Fruit fly (Drosophila melanogaster) whole organism, embryonic: ENCODE measurements around the gene CG8507.

Experiments
- Antp ChIP-seq: fragments of 200-800 bp; sonication (Bioruptor generic); optimal IDR thresholded peaks from 3 replicates; lab custom pipeline; 2016; ENCODE audit warnings: missing biosample characterization, missing genetic modification characterization
- Bgb ChIP-seq: fragments of 200-800 bp; sonication (Bioruptor generic); IDR thresholded peaks from 2 replicates; pipeline ENCODE4 v1.3.6; 2022; ENCODE audit warnings: missing biosample characterization, missing genetic modification characterization; ENCODE audit not compliant: partially characterized antibody
- CG10274 ChIP-seq: fragments of 200-800 bp; sonication (Bioruptor generic); optimal IDR thresholded peaks from 3 replicates; lab custom pipeline; 2017; ENCODE audit warnings: missing biosample characterization, mild to moderate bottlenecking, missing genetic modification characterization
- CG13123 ChIP-seq: fragments of 200-800 bp; sonication (Bioruptor generic); optimal IDR thresholded peaks from 2 replicates; lab custom pipeline; 2016; ENCODE audit warnings: missing biosample characterization, missing genetic modification characterization
- CG14710 ChIP-seq: fragments of 200-800 bp; sonication (Bioruptor generic); optimal IDR thresholded peaks from 3 replicates; lab custom pipeline; 2019; ENCODE audit warnings: missing biosample characterization, mild to moderate bottlenecking, missing genetic modification characterization, moderate library complexity
- CG15514 ChIP-seq: fragments of 200-800 bp; sonication (Bioruptor generic); optimal IDR thresholded peaks from 3 replicates; lab custom pipeline; 2017; ENCODE audit warnings: missing biosample characterization, missing genetic modification characterization, mild to moderate bottlenecking, moderate library complexity, missing genetic modification reagents
- CG1602 ChIP-seq: fragments of 200-800 bp; sonication (Bioruptor generic); optimal IDR thresholded peaks from 3 replicates; lab custom pipeline; 2016; ENCODE audit warnings: missing biosample characterization, missing genetic modification characterization
- CG17186 ChIP-seq: fragments of 200-800 bp; sonication (Bioruptor generic); optimal IDR thresholded peaks from 3 replicates; lab custom pipeline; 2017; ENCODE audit warnings: missing biosample characterization, missing genetic modification reagents, missing genetic modification characterization
- CG17359 ChIP-seq: fragments of 200-800 bp; sonication (Bioruptor generic); optimal IDR thresholded peaks from 3 replicates; lab custom pipeline; 2018; ENCODE audit warnings: missing biosample characterization, mild to moderate bottlenecking, missing genetic modification characterization, moderate library complexity
- CG17361 ChIP-seq: fragments of 200-800 bp; sonication (Bioruptor generic); IDR thresholded peaks from 3 replicates; pipeline ENCODE4 v1.3.6; 2022; ENCODE audit warnings: missing biosample characterization, missing genetic modification characterization
- CG2129 ChIP-seq: fragments of 200-800 bp; sonication (Bioruptor generic); IDR thresholded peaks from 2 replicates; pipeline ENCODE4 v1.3.6; 2022; ENCODE audit warnings: missing biosample characterization, missing genetic modification characterization; ENCODE audit not compliant: partially characterized antibody
- CG31365 ChIP-seq: fragments of 200-800 bp; sonication (Bioruptor generic); optimal IDR thresholded peaks from 2 replicates; lab custom pipeline; 2018; ENCODE audit warnings: missing biosample characterization, mild to moderate bottlenecking, missing genetic modification characterization
- CG3281 ChIP-seq: fragments of 200-800 bp; sonication (Bioruptor generic); optimal IDR thresholded peaks from 3 replicates; lab custom pipeline; 2017; ENCODE audit warnings: missing biosample characterization, mild to moderate bottlenecking, missing genetic modification characterization
- CG4360 ChIP-seq: fragments of 200-800 bp; sonication (Bioruptor generic); IDR thresholded peaks from 2 replicates; pipeline ENCODE4 v1.3.6; 2022; ENCODE audit warnings: missing biosample characterization, missing genetic modification characterization
- CG43689 ChIP-seq: fragments of 200-800 bp; sonication (Bioruptor generic); IDR thresholded peaks from 2 replicates; pipeline ENCODE4 v1.3.6; 2022; ENCODE audit warnings: missing biosample characterization, missing genetic modification characterization
- CG6254 ChIP-seq: fragments of 200-800 bp; sonication (Bioruptor generic); optimal IDR thresholded peaks from 3 replicates; lab custom pipeline; 2017; ENCODE audit warnings: mild to moderate bottlenecking, missing biosample characterization, missing genetic modification reagents, missing genetic modification characterization
- CG7556 ChIP-seq: fragments of 200-800 bp; sonication (Bioruptor generic); optimal IDR thresholded peaks from 2 replicates; lab custom pipeline; 2017; ENCODE audit warnings: missing biosample characterization, mild to moderate bottlenecking, missing genetic modification characterization
- CG9609 ChIP-seq: fragments of 200-800 bp; sonication (Bioruptor generic); optimal IDR thresholded peaks from 3 replicates; lab custom pipeline; 2016; ENCODE audit warnings: missing biosample characterization, missing genetic modification characterization
- D19B ChIP-seq: fragments of 200-800 bp; sonication (Bioruptor generic); optimal IDR thresholded peaks from 2 replicates; lab custom pipeline; 2017; ENCODE audit warnings: missing biosample characterization, mild to moderate bottlenecking, missing genetic modification characterization
- Dp ChIP-seq: fragments of 200-800 bp; sonication (Bioruptor generic); optimal IDR thresholded peaks from 2 replicates; lab custom pipeline; 2018; ENCODE audit warnings: missing biosample characterization, mild to moderate bottlenecking, missing genetic modification characterization, moderate library complexity
- Ets97D ChIP-seq: fragments of 200-800 bp; sonication (Bioruptor generic); optimal IDR thresholded peaks from 3 replicates; lab custom pipeline; 2016; ENCODE audit warnings: missing biosample characterization, missing genetic modification characterization
- Gsc ChIP-seq: fragments of 200-800 bp; sonication (Bioruptor generic); IDR thresholded peaks from 2 replicates; pipeline ENCODE4 v1.3.6; 2022; ENCODE audit warnings: missing biosample characterization, missing genetic modification characterization
- HmgD ChIP-seq: fragments of 200-800 bp; sonication (Bioruptor generic); optimal IDR thresholded peaks from 3 replicates; lab custom pipeline; 2016; ENCODE audit warnings: missing biosample characterization, missing genetic modification characterization
- HmgZ ChIP-seq: fragments of 200-800 bp; sonication (Bioruptor generic); optimal IDR thresholded peaks from 2 replicates; lab custom pipeline; 2018; ENCODE audit warnings: missing biosample characterization, mild to moderate bottlenecking, missing genetic modification characterization
- Hmr ChIP-seq: fragments of 200-800 bp; sonication (Bioruptor generic); optimal IDR thresholded peaks from 3 replicates; lab custom pipeline; 2017; ENCODE audit warnings: mild to moderate bottlenecking, missing biosample characterization, missing genetic modification reagents, missing genetic modification characterization
- Sin3A ChIP-seq: fragments of >200 bp; optimal IDR thresholded peaks from 2 replicates; lab custom pipeline; 2018
- Spps ChIP-seq: fragments of 200-800 bp; sonication (Bioruptor generic); optimal IDR thresholded peaks from 2 replicates; lab custom pipeline; 2018; ENCODE audit warnings: missing biosample characterization, mild to moderate bottlenecking, missing genetic modification characterization
- Ssrp ChIP-seq: fragments of 200-800 bp; sonication (Bioruptor generic); optimal IDR thresholded peaks from 2 replicates; lab custom pipeline; 2018; ENCODE audit warnings: missing biosample characterization, mild to moderate bottlenecking, missing genetic modification characterization, moderate library complexity
- Tbp ChIP-seq: fragments of >200 bp; optimal IDR thresholded peaks from 2 replicates; lab custom pipeline; 2018; ENCODE audit warnings: missing biosample characterization, missing genetic modification characterization
- ab ChIP-seq: fragments of 200-800 bp; sonication (Bioruptor generic); optimal IDR thresholded peaks from 2 replicates; lab custom pipeline; 2016; ENCODE audit warnings: missing biosample characterization, missing genetic modification characterization
- al ChIP-seq: fragments of 200-800 bp; sonication (Bioruptor generic); IDR thresholded peaks from 2 replicates; pipeline ENCODE4 v1.3.6; 2022; ENCODE audit warnings: missing biosample characterization, missing genetic modification characterization
- az2 ChIP-seq: fragments of 200-800 bp; sonication (Bioruptor generic); optimal IDR thresholded peaks from 3 replicates; lab custom pipeline; 2016; ENCODE audit warnings: missing biosample characterization, missing genetic modification characterization
- bbx ChIP-seq: fragments of 200-800 bp; sonication (Bioruptor generic); IDR thresholded peaks from 2 replicates; pipeline ENCODE4 v1.3.6; 2022; ENCODE audit warnings: missing biosample characterization, missing genetic modification characterization; ENCODE audit not compliant: partially characterized antibody
- crp ChIP-seq, 2 experiments: fragments of 200-800 bp; sonication (Bioruptor generic); optimal IDR thresholded peaks; 2 replicates in 1 of 2; 3 replicates in 1 of 2; lab custom pipeline; 2017; ENCODE audit warnings: missing biosample characterization in 2 of 2, missing genetic modification characterization in 2 of 2, mild to moderate bottlenecking in 1 of 2, moderate library complexity in 1 of 2
- ems ChIP-seq: fragments of 200-800 bp; sonication (Bioruptor generic); optimal IDR thresholded peaks from 3 replicates; lab custom pipeline; 2016; ENCODE audit warnings: missing biosample characterization, missing genetic modification characterization
- fru ChIP-seq: fragments of >200 bp; optimal IDR thresholded peaks from 2 replicates; lab custom pipeline; 2017
- insv ChIP-seq, 2 experiments: fragments of 200-800 bp; sonication (Bioruptor generic); optimal IDR thresholded peaks; 3 replicates each; lab custom pipeline; 2016 to 2018; ENCODE audit warnings: missing biosample characterization in 2 of 2, missing genetic modification characterization in 2 of 2
- kah ChIP-seq: fragments of 200-800 bp; sonication (Bioruptor generic); optimal IDR thresholded peaks from 2 replicates; lab custom pipeline; 2018; ENCODE audit warnings: missing biosample characterization, mild to moderate bottlenecking, missing genetic modification characterization
- lilli ChIP-seq: fragments of 200-800 bp; sonication (Bioruptor generic); optimal IDR thresholded peaks from 3 replicates; lab custom pipeline; 2016; ENCODE audit warnings: missing biosample characterization, missing genetic modification characterization
- onecut ChIP-seq: fragments of 200-800 bp; sonication (Bioruptor generic); IDR thresholded peaks from 2 replicates; pipeline ENCODE4 v1.3.6; 2022; ENCODE audit warnings: missing biosample characterization, missing genetic modification characterization
- phol ChIP-seq: fragments of 200-800 bp; sonication (Bioruptor generic); optimal IDR thresholded peaks from 3 replicates; lab custom pipeline; 2018; ENCODE audit warnings: missing biosample characterization, mild to moderate bottlenecking, missing genetic modification characterization, moderate library complexity
- prd ChIP-seq, 3 experiments: fragments of >200 bp in 2 of 3; fragments of 200-800 bp in 1 of 3; sonication (Bioruptor generic) in 1 of 3; optimal IDR thresholded peaks in 2 of 3; IDR thresholded peaks in 1 of 3; 2 replicates in 2 of 3; 3 replicates in 1 of 3; pipeline versions ENCODE4 v1.3.6 to Lab custom; 2017 to 2022; ENCODE audit warnings: missing biosample characterization in 1 of 3, missing genetic modification characterization in 1 of 3
- ro ChIP-seq: fragments of 200-800 bp; sonication (Bioruptor generic); IDR thresholded peaks from 2 replicates; pipeline ENCODE4 v1.3.6; 2022; ENCODE audit warnings: missing biosample characterization, missing genetic modification characterization
- slp2 ChIP-seq: fragments of 200-800 bp; sonication (Bioruptor generic); optimal IDR thresholded peaks from 2 replicates; lab custom pipeline; 2016; ENCODE audit warnings: missing biosample characterization, missing genetic modification characterization
- so ChIP-seq: fragments of 200-800 bp; sonication (Bioruptor generic); IDR thresholded peaks from 3 replicates; pipeline ENCODE4 v1.3.6; 2022; ENCODE audit warnings: missing biosample characterization, missing genetic modification characterization
- sob ChIP-seq: fragments of 200-800 bp; sonication (Bioruptor generic); IDR thresholded peaks from 2 replicates; pipeline ENCODE4 v1.3.6; 2022; ENCODE audit warnings: missing biosample characterization, missing genetic modification characterization
- twi ChIP-seq: fragments of 200-800 bp; optimal IDR thresholded peaks from 2 replicates; lab custom pipeline; 2019; ENCODE audit warnings: missing biosample characterization, mild to moderate bottlenecking, missing genetic modification characterization, moderate library complexity
- z ChIP-seq: fragments of 200-800 bp; sonication (Bioruptor generic); IDR thresholded peaks from 3 replicates; pipeline ENCODE4 v1.3.6; 2022; ENCODE audit warnings: missing biosample characterization, missing genetic modification characterization

Gene CG8507

DNA sequence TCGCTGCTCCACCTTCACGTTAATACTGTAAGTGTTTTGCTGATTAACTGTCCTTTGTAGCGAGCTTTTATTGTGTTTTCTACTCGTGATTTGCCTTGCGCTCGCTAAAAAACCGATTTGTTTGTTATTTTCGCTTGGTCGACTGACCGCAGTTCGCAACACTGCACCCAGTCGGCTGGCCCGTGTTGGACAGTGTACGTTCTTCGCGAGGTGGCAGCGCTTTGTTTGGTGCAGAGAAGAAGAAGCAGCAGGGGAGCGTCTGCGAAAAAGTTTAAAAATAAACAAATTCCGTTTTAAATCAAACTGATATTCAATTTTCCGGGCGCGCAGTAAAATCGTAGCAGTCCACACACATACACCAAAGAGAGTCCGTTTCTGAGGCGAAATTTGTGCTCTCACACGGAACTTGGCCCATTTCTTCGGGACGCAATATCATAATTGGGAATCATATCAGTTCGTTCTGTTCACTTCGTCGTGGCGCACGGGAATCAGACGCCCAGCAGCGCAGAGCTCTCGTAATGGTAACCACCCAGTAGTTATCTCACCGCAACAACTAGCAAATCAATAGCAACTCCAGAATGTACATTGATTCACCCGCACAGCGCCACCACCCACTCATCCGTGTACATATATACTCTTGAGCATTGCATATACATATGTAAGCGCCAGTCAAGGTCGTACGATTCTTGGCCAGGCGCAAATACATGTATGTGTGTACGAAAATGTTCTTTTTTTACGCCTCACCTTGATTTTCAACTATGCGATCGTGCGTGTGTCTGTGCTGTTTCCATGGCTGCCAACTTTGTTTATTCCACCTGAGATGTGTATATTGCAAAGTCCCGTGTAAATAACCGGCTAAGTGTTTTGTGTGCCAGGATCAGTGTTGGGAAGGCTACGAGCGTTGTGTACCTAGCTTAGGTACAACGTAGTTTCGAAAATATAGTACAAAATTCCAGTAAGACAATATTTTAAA is 23.4 kb upstream of the CG8507 start, which contains the start of gene Naa80 (continued):
- TF ChIP-seq lilli (GFP tag; lab: Kevin White, UChicago) = peak; percentile 75
- no peak for TF ChIP-seq so (GFP tag; lab: Robert Waterston, UW)
- peak; percentile 12 for TF ChIP-seq Ssrp (tag; lab: Kevin White, UChicago)
- no peak for TF ChIP-seq CG6254 (GFP tag; lab: Kevin White, UChicago)
- TF ChIP-seq CG17359 (tag; lab: Kevin White, UChicago) = peak; percentile 26
- TF ChIP-seq Ets97D (GFP tag; lab: Kevin White, UChicago) = peak; percentile 87
- 0 out of 3 replicates have a peak, but pooled peaks have one; percentile 10 for TF ChIP-seq CG17361 (GFP tag; lab: Robert Waterston, UW)
- TF ChIP-seq ab = no peak
- TF ChIP-seq sob (GFP tag; lab: Robert Waterston, UW) = peak; percentile 86
- TF ChIP-seq CG9609 (GFP tag; lab: Kevin White, UChicago) = peak; percentile 78
- TF ChIP-seq prd (optimal IDR thresholded peaks at IDR 0.05; lab: Kevin White, UChicago) = no peak
- peak; percentile 61; the same call in 2 of the 3 replicates for TF ChIP-seq prd (GFP tag; IDR thresholded peaks at IDR 0.05; lab: Robert Waterston, UW)
- no peak for TF ChIP-seq Gsc (GFP tag; lab: Robert Waterston, UW)
- peak; percentile 75 for TF ChIP-seq ems
- TF ChIP-seq CG4360 = 0 out of 2 replicates have a peak, but pooled peaks have one; percentile 11
- no peak for TF ChIP-seq Spps (tag; lab: Kevin White, UChicago)
- peak in 1 of 2 experiments; percentile 41 for TF ChIP-seq insv (GFP tag; optimal IDR thresholded peaks at IDR 0.05; lab: Kevin White, UChicago)
- peak; percentile 89 for TF ChIP-seq Antp (GFP tag; lab: Kevin White, UChicago)
- peak; percentile 9 for TF ChIP-seq Tbp (GFP tag; lab: Kevin White, UChicago)
- TF ChIP-seq CG2129 (GFP tag; lab: Robert Waterston, UW) = no peak
- TF ChIP-seq bbx (GFP tag; lab: Robert Waterston, UW) = peak; percentile 65
- peak; percentile 21 for TF ChIP-seq CG1602
- peak; percentile 44 for TF ChIP-seq az2 (GFP tag; lab: Kevin White, UChicago)
- TF ChIP-seq CG15514 (GFP tag; lab: Kevin White, UChicago) = peak; percentile 83
- TF ChIP-seq HmgD (GFP tag; lab: Kevin White, UChicago) = peak; percentile 85
- TF ChIP-seq CG43689 (GFP tag; lab: Robert Waterston, UW) = no peak
- TF ChIP-seq HmgZ (tag; lab: Kevin White, UChicago) = peak; percentile 87
- peak; percentile 5 for TF ChIP-seq twi
- peak; percentile 43 for TF ChIP-seq CG14710 (tag; lab: Kevin White, UChicago)
- peak; percentile 61 for TF ChIP-seq al (GFP tag; lab: Robert Waterston, UW)
- peak; percentile 64 for TF ChIP-seq CG17186 (GFP tag; lab: Kevin White, UChicago)
- TF ChIP-seq ro (GFP tag; lab: Robert Waterston, UW) = no peak
- TF ChIP-seq CG3281 (GFP tag; lab: Kevin White, UChicago) = peak; percentile 51
- TF ChIP-seq onecut (GFP tag; lab: Robert Waterston, UW) = peak; percentile 41; the same call in 1 of the 2 replicates
- peak; percentile 83 for TF ChIP-seq Dp (GFP tag; lab: Kevin White, UChicago)
- TF ChIP-seq crp (GFP tag; optimal IDR thresholded peaks at IDR 0.05; lab: Kevin White, UChicago) = peak in 1 of 2 experiments; percentile 45
- TF ChIP-seq Sin3A = peak; percentile 76
- peak; percentile 48 for TF ChIP-seq CG7556 (GFP tag; lab: Kevin White, UChicago)
- peak; percentile 8 for TF ChIP-seq D19B (GFP tag; lab: Kevin White, UChicago)
- TF ChIP-seq Bgb (GFP tag; lab: Robert Waterston, UW) = peak; percentile 66
- no peak for TF ChIP-seq z (GFP tag; lab: Robert Waterston, UW)
- no peak for TF ChIP-seq CG31365 (tag; lab: Kevin White, UChicago)
- peak; percentile 28 for TF ChIP-seq phol
- peak; percentile 31 for TF ChIP-seq kah (GFP tag; lab: Kevin White, UChicago)
- TF ChIP-seq Hmr (GFP tag; lab: Kevin White, UChicago) = peak; percentile 83
- peak; percentile 3 for TF ChIP-seq CG13123 (GFP tag; lab: Kevin White, UChicago)
- TF ChIP-seq fru (lab: Kevin White, UChicago) = no peak
- TF ChIP-seq CG10274 (GFP tag; lab: Kevin White, UChicago) = peak; percentile 12
- peak; percentile 6 for TF ChIP-seq slp2
